Fruit fly (Drosophila melanogaster) whole organism, embryonic: ENCODE results near the gene Kap3.

Experiments
- ATbp ChIP-seq: fragments of 200-800 bp; sonication (Bioruptor generic); optimal IDR thresholded peaks from 2 replicates; lab custom pipeline; 2017; ENCODE audit warnings: missing biosample characterization, mild to moderate bottlenecking, missing genetic modification characterization, missing genetic modification reagents
- Abd-B ChIP-seq: fragments of 200-800 bp; sonication (Bioruptor generic); optimal IDR thresholded peaks from 2 replicates; lab custom pipeline; 2018; ENCODE audit warnings: missing biosample characterization, mild to moderate bottlenecking, missing genetic modification characterization, moderate library complexity
- Antp ChIP-seq: fragments of 200-800 bp; sonication (Bioruptor generic); optimal IDR thresholded peaks from 3 replicates; lab custom pipeline; 2016; ENCODE audit warnings: missing biosample characterization, missing genetic modification characterization
- Atf6 ChIP-seq: fragments of 200-800 bp; sonication (Bioruptor generic); IDR thresholded peaks from 2 replicates; pipeline ENCODE4 v1.3.6; 2022; ENCODE audit warnings: missing biosample characterization, missing genetic modification characterization
- Bteb2 ChIP-seq: fragments of 200-800 bp; sonication (Bioruptor generic); optimal IDR thresholded peaks from 2 replicates; lab custom pipeline; 2016; ENCODE audit warnings: missing biosample characterization, missing genetic modification characterization
- CG10543 ChIP-seq: fragments of 200-800 bp; sonication (Bioruptor generic); optimal IDR thresholded peaks from 3 replicates; lab custom pipeline; 2017; ENCODE audit warnings: missing biosample characterization, mild to moderate bottlenecking, missing genetic modification characterization, moderate library complexity
- CG13624 ChIP-seq: fragments of 200-800 bp; sonication (Bioruptor generic); optimal IDR thresholded peaks from 2 replicates; lab custom pipeline; 2016; ENCODE audit warnings: missing biosample characterization, missing genetic modification characterization
- CG14667 ChIP-seq: fragments of 200-800 bp; sonication (Bioruptor generic); IDR thresholded peaks from 2 replicates; pipeline ENCODE4 v1.3.6; 2022; ENCODE audit warnings: missing biosample characterization, missing genetic modification characterization
- CG1529 ChIP-seq: fragments of 200-800 bp; sonication (Bioruptor generic); optimal IDR thresholded peaks from 3 replicates; lab custom pipeline; 2018; ENCODE audit warnings: missing biosample characterization, missing genetic modification characterization
- CG15514 ChIP-seq: fragments of 200-800 bp; sonication (Bioruptor generic); optimal IDR thresholded peaks from 3 replicates; lab custom pipeline; 2017; ENCODE audit warnings: missing biosample characterization, missing genetic modification characterization, mild to moderate bottlenecking, moderate library complexity, missing genetic modification reagents
- CG17361 ChIP-seq: fragments of 200-800 bp; sonication (Bioruptor generic); IDR thresholded peaks from 3 replicates; pipeline ENCODE4 v1.3.6; 2022; ENCODE audit warnings: missing biosample characterization, missing genetic modification characterization
- CG2129 ChIP-seq: fragments of 200-800 bp; sonication (Bioruptor generic); IDR thresholded peaks from 2 replicates; pipeline ENCODE4 v1.3.6; 2022; ENCODE audit warnings: missing biosample characterization, missing genetic modification characterization; ENCODE audit not compliant: partially characterized antibody
- CG2199 ChIP-seq: fragments of 200-800 bp; sonication (Bioruptor generic); IDR thresholded peaks from 3 replicates; pipeline ENCODE4 v1.3.6; 2022; ENCODE audit warnings: missing biosample characterization, missing genetic modification characterization
- CG3407 ChIP-seq: fragments of 200-800 bp; sonication (Bioruptor generic); optimal IDR thresholded peaks from 2 replicates; lab custom pipeline; 2018; ENCODE audit warnings: missing biosample characterization, mild to moderate bottlenecking, missing genetic modification characterization
- CG3726 ChIP-seq: fragments of 200-800 bp; sonication (Bioruptor generic); IDR thresholded peaks from 3 replicates; pipeline ENCODE4, ENCODE4 v1.3.6; 2022; ENCODE audit warnings: missing biosample characterization, missing genetic modification characterization
- CG4282 ChIP-seq: fragments of 200-800 bp; sonication (Bioruptor generic); optimal IDR thresholded peaks from 2 replicates; lab custom pipeline; 2016; ENCODE audit warnings: missing biosample characterization, missing genetic modification characterization
- CG43689 ChIP-seq: fragments of 200-800 bp; sonication (Bioruptor generic); IDR thresholded peaks from 2 replicates; pipeline ENCODE4 v1.3.6; 2022; ENCODE audit warnings: missing biosample characterization, missing genetic modification characterization
- CG4707 ChIP-seq: fragments of 200-800 bp; sonication (Bioruptor generic); optimal IDR thresholded peaks from 2 replicates; lab custom pipeline; 2018; ENCODE audit warnings: missing biosample characterization, mild to moderate bottlenecking, missing genetic modification characterization, moderate library complexity
- CG7928 ChIP-seq: fragments of 200-800 bp; sonication (Bioruptor generic); optimal IDR thresholded peaks from 2 replicates; lab custom pipeline; 2017; ENCODE audit warnings: missing biosample characterization, mild to moderate bottlenecking, missing genetic modification characterization
- CG9609 ChIP-seq: fragments of 200-800 bp; sonication (Bioruptor generic); optimal IDR thresholded peaks from 3 replicates; lab custom pipeline; 2016; ENCODE audit warnings: missing biosample characterization, missing genetic modification characterization
- CG9797 ChIP-seq: fragments of 200-800 bp; sonication (Bioruptor generic); optimal IDR thresholded peaks from 3 replicates; lab custom pipeline; 2018; ENCODE audit warnings: missing biosample characterization, mild to moderate bottlenecking, missing genetic modification characterization
- CG9817 ChIP-seq: fragments of 200-800 bp; sonication (Bioruptor generic); optimal IDR thresholded peaks from 2 replicates; lab custom pipeline; 2018; ENCODE audit warnings: missing biosample characterization, mild to moderate bottlenecking, missing genetic modification characterization, moderate library complexity
- CkIIα-i1 ChIP-seq: fragments of 200-800 bp; sonication (Bioruptor generic); IDR thresholded peaks from 2 replicates; pipeline ENCODE4 v1.3.6; 2022; ENCODE audit warnings: missing biosample characterization, missing genetic modification characterization
- D19A ChIP-seq: fragments of 200-800 bp; optimal IDR thresholded peaks from 3 replicates; lab custom pipeline; 2019; ENCODE audit warnings: missing biosample characterization, mild to moderate bottlenecking, missing genetic modification characterization, moderate library complexity
- Dad ChIP-seq: fragments of 200-800 bp; sonication (Bioruptor generic); optimal IDR thresholded peaks from 3 replicates; lab custom pipeline; 2016; ENCODE audit warnings: missing biosample characterization, missing genetic modification characterization
- Dp ChIP-seq: fragments of 200-800 bp; sonication (Bioruptor generic); optimal IDR thresholded peaks from 2 replicates; lab custom pipeline; 2018; ENCODE audit warnings: missing biosample characterization, mild to moderate bottlenecking, missing genetic modification characterization, moderate library complexity
- Gug ChIP-seq: fragments of 200-800 bp; sonication (Bioruptor generic); IDR thresholded peaks from 4 replicates; pipeline ENCODE4 v1.3.6; 2022; ENCODE audit warnings: missing biosample characterization, missing genetic modification characterization
- Hr39 ChIP-seq: fragments of >200 bp; optimal IDR thresholded peaks from 2 replicates; lab custom pipeline; 2017
- Mad ChIP-seq: fragments of 200-800 bp; sonication (Bioruptor generic); optimal IDR thresholded peaks from 2 replicates; lab custom pipeline; 2016; ENCODE audit warnings: missing biosample characterization, missing genetic modification characterization
- NFAT ChIP-seq: fragments of 200-800 bp; sonication (Bioruptor generic); IDR thresholded peaks from 2 replicates; pipeline ENCODE4 v1.3.6; 2022; ENCODE audit warnings: missing biosample characterization, missing genetic modification characterization
- Ravus ChIP-seq: fragments of 200-800 bp; sonication (Bioruptor generic); IDR thresholded peaks from 2 replicates; pipeline ENCODE4 v1.3.6; 2022; ENCODE audit warnings: missing biosample characterization, missing genetic modification characterization
- Usf ChIP-seq: fragments of 200-800 bp; sonication (Bioruptor generic); optimal IDR thresholded peaks from 2 replicates; lab custom pipeline; 2017; ENCODE audit warnings: missing genotype, missing biosample characterization, missing genetic modification characterization
- aop ChIP-seq: fragments of 200-800 bp; sonication (Bioruptor generic); IDR thresholded peaks from 2 replicates; pipeline ENCODE4 v1.3.6; 2022; ENCODE audit warnings: missing biosample characterization, missing genetic modification characterization
- dimm ChIP-seq: fragments of 200-800 bp; sonication (Bioruptor generic); IDR thresholded peaks from 2 replicates; pipeline ENCODE4 v1.3.6; 2022; ENCODE audit warnings: missing biosample characterization, missing genetic modification characterization
- dmrt11E ChIP-seq: fragments of 200-800 bp; sonication (Bioruptor generic); optimal IDR thresholded peaks from 3 replicates; lab custom pipeline; 2018; ENCODE audit warnings: missing biosample characterization, mild to moderate bottlenecking, missing genetic modification characterization, moderate library complexity
- eyg ChIP-seq: fragments of 200-800 bp; sonication (Bioruptor generic); optimal IDR thresholded peaks from 3 replicates; lab custom pipeline; 2016; ENCODE audit warnings: missing biosample characterization, missing genetic modification characterization
- gfzf ChIP-seq: fragments of 200-800 bp; sonication (Bioruptor generic); optimal IDR thresholded peaks from 2 replicates; lab custom pipeline; 2016; ENCODE audit warnings: missing biosample characterization, mild to moderate bottlenecking, missing genetic modification characterization, moderate library complexity
- gsb ChIP-seq: fragments of 200-800 bp; sonication (Bioruptor generic); IDR thresholded peaks from 2 replicates; pipeline ENCODE4 v1.3.6; 2022; ENCODE audit warnings: missing biosample characterization, missing genetic modification characterization
- hbn ChIP-seq: fragments of 200-800 bp; sonication (Bioruptor generic); IDR thresholded peaks from 2 replicates; pipeline ENCODE4 v1.3.6; 2022; ENCODE audit warnings: missing biosample characterization, missing genetic modification characterization; ENCODE audit not compliant: partially characterized antibody
- jigr1 ChIP-seq: fragments of 200-800 bp; sonication (Bioruptor generic); IDR thresholded peaks from 3 replicates; pipeline ENCODE4 v1.3.6; 2022; ENCODE audit warnings: missing biosample characterization, missing genetic modification characterization
- lov ChIP-seq, 2 experiments: fragments of 200-800 bp in 1 of 2; fragments of >200 bp in 1 of 2; sonication (Bioruptor generic) in 1 of 2; IDR thresholded peaks in 1 of 2; optimal IDR thresholded peaks in 1 of 2; 2 replicates in 1 of 2; 3 replicates in 1 of 2; pipeline versions ENCODE4 v1.3.6 to Lab custom; 2017 to 2022; ENCODE audit warnings: missing biosample characterization in 1 of 2, missing genetic modification characterization in 1 of 2
- phol ChIP-seq: fragments of 200-800 bp; sonication (Bioruptor generic); optimal IDR thresholded peaks from 3 replicates; lab custom pipeline; 2018; ENCODE audit warnings: missing biosample characterization, mild to moderate bottlenecking, missing genetic modification characterization, moderate library complexity
- pzg ChIP-seq: fragments of 200-800 bp; sonication (Bioruptor generic); optimal IDR thresholded peaks from 3 replicates; lab custom pipeline; 2018; ENCODE audit warnings: missing biosample characterization, mild to moderate bottlenecking, missing genetic modification characterization, moderate library complexity
- ro ChIP-seq: fragments of 200-800 bp; sonication (Bioruptor generic); IDR thresholded peaks from 2 replicates; pipeline ENCODE4 v1.3.6; 2022; ENCODE audit warnings: missing biosample characterization, missing genetic modification characterization
- scrt ChIP-seq: fragments of 200-800 bp; sonication (Bioruptor generic); optimal IDR thresholded peaks from 2 replicates; lab custom pipeline; 2018; ENCODE audit warnings: missing biosample characterization, mild to moderate bottlenecking, missing genetic modification characterization, moderate library complexity
- slbo ChIP-seq: fragments of 200-800 bp; sonication (Bioruptor generic); IDR thresholded peaks from 2 replicates; pipeline ENCODE4 v1.3.6; 2022; ENCODE audit warnings: missing biosample characterization, missing genetic modification characterization
- stc ChIP-seq: fragments of 200-800 bp; sonication (Bioruptor generic); IDR thresholded peaks from 2 replicates; pipeline ENCODE4 v1.3.6; 2022; ENCODE audit warnings: missing biosample characterization, missing genetic modification characterization
- ttk ChIP-seq: fragments of 200-800 bp; sonication (Bioruptor generic); IDR thresholded peaks from 2 replicates; pipeline ENCODE4 v2.1.2; 2022; ENCODE audit warnings: missing biosample characterization, missing genetic modification characterization
- zen2 ChIP-seq: fragments of 200-800 bp; sonication (Bioruptor generic); IDR thresholded peaks from 3 replicates; pipeline ENCODE4 v1.3.6; 2022; ENCODE audit warnings: missing biosample characterization, missing genetic modification characterization; ENCODE audit not compliant: partially characterized antibody

Kap3 gene

dm6 chrX:11338973-11339867 is 664 bp downstream of the Kap3 start (continued):
- peak; percentile 19 for TF ChIP-seq CG7928 (GFP tag; lab: Kevin White, UChicago)
- no peak for TF ChIP-seq D19A
- no peak for TF ChIP-seq gsb
- peak; percentile 72 for TF ChIP-seq slbo (GFP tag; lab: Robert Waterston, UW)
- TF ChIP-seq zen2 (GFP tag; lab: Robert Waterston, UW): peak; percentile 65; the same call in 1 of the 3 replicates
- peak; percentile 91 for TF ChIP-seq pzg (GFP tag; lab: Kevin White, UChicago)
- no peak for TF ChIP-seq Bteb2 (GFP tag; lab: Kevin White, UChicago)
- TF ChIP-seq hbn (GFP tag; lab: Robert Waterston, UW): peak; percentile 82
- TF ChIP-seq Hr39: no peak
- no peak for TF ChIP-seq CG4707 (GFP tag; lab: Kevin White, UChicago)
- no peak for TF ChIP-seq CG3726
- TF ChIP-seq ttk (GFP tag; lab: Robert Waterston, UW): no peak
- TF ChIP-seq CG9609: peak; percentile 39
- no peak for TF ChIP-seq ro (GFP tag; lab: Robert Waterston, UW)
- no peak for TF ChIP-seq jigr1 (GFP tag; lab: Robert Waterston, UW)
- TF ChIP-seq Usf (GFP tag; lab: Kevin White, UChicago): no peak
- TF ChIP-seq CG13624: peak; percentile 58
- no peak for TF ChIP-seq dmrt11E (tag; lab: Kevin White, UChicago)
- peak; percentile 37 for TF ChIP-seq gfzf (GFP tag; lab: Kevin White, UChicago)
- no peak for TF ChIP-seq ATbp (GFP tag; lab: Kevin White, UChicago)
- peak; percentile 35; the same call in 1 of the 3 replicates for TF ChIP-seq CG17361 (GFP tag; lab: Robert Waterston, UW)
- no peak for TF ChIP-seq stc (GFP tag; lab: Robert Waterston, UW)
- TF ChIP-seq NFAT (GFP tag; lab: Robert Waterston, UW): peak; percentile 55; the same call in 1 of the 2 replicates
- TF ChIP-seq CkIIα-i1 (GFP tag; lab: Robert Waterston, UW): no peak
- TF ChIP-seq CG9797 (GFP tag; lab: Kevin White, UChicago): peak; percentile 56
- no peak for TF ChIP-seq CG2199 (GFP tag; lab: Robert Waterston, UW)
- TF ChIP-seq phol (tag; lab: Kevin White, UChicago): peak; percentile 66
- peak; percentile 57 for TF ChIP-seq CG4282
- TF ChIP-seq aop (GFP tag; lab: Robert Waterston, UW): no peak; the same call in none of the 2 replicates
- no peak for TF ChIP-seq Mad (GFP tag; lab: Kevin White, UChicago)
- no peak for TF ChIP-seq CG1529
- no peak for TF ChIP-seq Ravus (GFP tag; lab: Robert Waterston, UW)
- TF ChIP-seq Dad: no peak
- TF ChIP-seq eyg (GFP tag; lab: Kevin White, UChicago): no peak
- peak; percentile 65 for TF ChIP-seq CG10543
- no peak for TF ChIP-seq CG43689 (GFP tag; lab: Robert Waterston, UW)
- peak; percentile 78 for TF ChIP-seq CG15514
- TF ChIP-seq scrt (GFP tag; lab: Kevin White, UChicago): no peak
- peak; percentile 49; the same call in 2 of the 4 replicates for TF ChIP-seq Gug (GFP tag; lab: Robert Waterston, UW)
- no peak for TF ChIP-seq lov (optimal IDR thresholded peaks at IDR 0.05; lab: Kevin White, UChicago)
- TF ChIP-seq lov (GFP tag; IDR thresholded peaks at IDR 0.05; lab: Robert Waterston, UW): 0 out of 3 replicates have a peak, but pooled peaks have one; percentile 29
- no peak for TF ChIP-seq CG14667
- TF ChIP-seq CG2129 (GFP tag; lab: Robert Waterston, UW): peak; percentile 61
- peak; percentile 64 for TF ChIP-seq Dp (GFP tag; lab: Kevin White, UChicago)
- TF ChIP-seq Antp (GFP tag; lab: Kevin White, UChicago): peak; percentile 76
- no peak for TF ChIP-seq CG3407 (GFP tag; lab: Kevin White, UChicago)
- peak; percentile 53 for TF ChIP-seq Abd-B (GFP tag; lab: Kevin White, UChicago)
- no peak for TF ChIP-seq dimm
- peak; percentile 52; the same call in 1 of the 2 replicates for TF ChIP-seq Atf6 (GFP tag; lab: Robert Waterston, UW)
- TF ChIP-seq CG9817 (tag; lab: Kevin White, UChicago): peak; percentile 52
